Fruit fly (Drosophila melanogaster) whole organism, adult: ENCODE results near the gene SecCl.

ENCODE experiments used
- CG1620 ChIP-seq: fragments of 200-800 bp; sonication (Bioruptor generic); optimal IDR thresholded peaks from 2 replicates; lab custom pipeline; 2016; ENCODE audit warnings: missing biosample characterization, missing genetic modification characterization
- CG5204 ChIP-seq: fragments of 200-800 bp; sonication (Bioruptor generic); optimal IDR thresholded peaks from 2 replicates; lab custom pipeline; 2016; ENCODE audit warnings: missing biosample characterization, missing genetic modification characterization
- Crg-1 ChIP-seq: fragments of 200-800 bp; sonication (Bioruptor generic); optimal IDR thresholded peaks from 2 replicates; lab custom pipeline; 2016; ENCODE audit warnings: missing biosample characterization, missing genetic modification characterization
- cic ChIP-seq: fragments of 200-800 bp; sonication (Bioruptor generic); optimal IDR thresholded peaks from 2 replicates; lab custom pipeline; 2017; ENCODE audit warnings: missing biosample characterization, mild to moderate bottlenecking, missing genetic modification characterization, moderate library complexity
- ovo ChIP-seq: fragments of 200-800 bp; sonication (Bioruptor generic); optimal IDR thresholded peaks from 2 replicates; lab custom pipeline; 2016; ENCODE audit warnings: missing biosample characterization, missing genetic modification characterization

dm6 chr3L:17488622-17489391 lies 18.9 kb downstream of the SecCl start:
- no peak for TF ChIP-seq cic (GFP tag; lab: Kevin White, UChicago)
- no peak for TF ChIP-seq Crg-1 (GFP tag; lab: Kevin White, UChicago)
- TF ChIP-seq CG1620 (GFP tag; lab: Kevin White, UChicago): no peak
- no peak for TF ChIP-seq ovo (GFP tag; lab: Kevin White, UChicago)
- TF ChIP-seq CG5204: no peak
